Worm (Caenorhabditis elegans) whole organism, L1 larva: ENCODE results near the gene F38A1.13.

Source experiments
- C34B4.2 ChIP-seq: sonication (generic microtip); optimal IDR thresholded peaks from 2 replicates; lab custom pipeline; 2017; ENCODE audit warnings: mild to moderate bottlenecking, missing genetic modification characterization, missing compliant biosample characterization
- F16B12.6 ChIP-seq: fragments of 150-350 bp; optimal IDR thresholded peaks from 2 replicates; lab custom pipeline; 2014; ENCODE audit warnings: missing biosample characterization, missing genetic modification characterization
- Y116A8C.19 ChIP-seq: sonication (generic microtip); optimal IDR thresholded peaks from 2 replicates; lab custom pipeline; 2016; ENCODE audit warnings: missing compliant biosample characterization, missing genetic modification characterization, borderline replicate concordance
- blmp-1 ChIP-seq: fragments of 150-350 bp; optimal IDR thresholded peaks from 2 replicates; lab custom pipeline; 2014; ENCODE audit warnings: missing biosample characterization, missing genetic modification characterization
- ceh-63 ChIP-seq: fragments of 200-800 bp; sonication (Bioruptor generic); optimal IDR thresholded peaks from 2 replicates; lab custom pipeline; 2018; ENCODE audit warnings: mild to moderate bottlenecking, missing genetic modification characterization, missing compliant biosample characterization
- ceh-8 ChIP-seq: fragments of 200-800 bp; sonication (Bioruptor generic); optimal IDR thresholded peaks from 2 replicates; lab custom pipeline; 2018; ENCODE audit warnings: mild to moderate bottlenecking, missing genetic modification characterization, moderate library complexity, missing compliant biosample characterization
- ceh-82 ChIP-seq, 3 experiments: fragments of 150-350 bp in 1 of 3; sonication (generic microtip) in 2 of 3; optimal IDR thresholded peaks; 2 replicates each; lab custom pipeline; 2014 to 2017; ENCODE audit warnings: missing biosample characterization in 3 of 3, missing genetic modification characterization in 3 of 3
- dpl-1 ChIP-seq, 3 experiments: fragments of 150-350 bp in 2 of 3; sonication (generic microtip) in 1 of 3; optimal IDR thresholded peaks; 2 replicates each; lab custom pipeline; 2014 to 2017; ENCODE audit warnings: missing biosample characterization in 3 of 3, missing genetic modification characterization in 3 of 3, missing genetic modification reagents in 3 of 3
- dsc-1 ChIP-seq: sonication (generic microtip); optimal IDR thresholded peaks from 2 replicates; lab custom pipeline; 2016; ENCODE audit warnings: mild to moderate bottlenecking, missing genetic modification characterization, missing compliant biosample characterization
- efl-1 ChIP-seq, 4 experiments: fragments of 150-350 bp; optimal IDR thresholded peaks in 3 of 4; peaks in 1 of 4; 1 replicate in 1 of 4; 2 replicates in 3 of 4; lab custom pipeline; 2014; ENCODE audit warnings: missing biosample characterization in 2 of 4, missing genetic modification characterization in 2 of 4, missing genetic modification reagents in 2 of 4
- elt-2 ChIP-seq: sonication (generic microtip); optimal IDR thresholded peaks from 2 replicates; lab custom pipeline; 2016; ENCODE audit warnings: missing genetic modification characterization, mild to moderate bottlenecking, inconsistent platforms, missing compliant biosample characterization, missing genetic modification reagents
- ets-5 ChIP-seq: fragments of 200-800 bp; sonication (Bioruptor generic); IDR thresholded peaks from 2 replicates; pipeline ENCODE4 v1.3.6; 2022; ENCODE audit warnings: missing genetic modification characterization, missing compliant biosample characterization
- fkh-8 ChIP-seq: sonication (generic microtip); optimal IDR thresholded peaks from 2 replicates; lab custom pipeline; 2016; ENCODE audit warnings: mild to moderate bottlenecking, missing genetic modification characterization, missing compliant biosample characterization
- hlh-4 ChIP-seq: sonication (generic microtip); optimal IDR thresholded peaks from 2 replicates; lab custom pipeline; 2016; ENCODE audit warnings: mild to moderate bottlenecking, missing genetic modification characterization, missing compliant biosample characterization
- irx-1 ChIP-seq: sonication (generic microtip); optimal IDR thresholded peaks from 2 replicates; lab custom pipeline; 2016; ENCODE audit warnings: missing genetic modification characterization, missing compliant biosample characterization
- isw-1 ChIP-seq: fragments of 200-800 bp; sonication (Bioruptor generic); IDR thresholded peaks from 2 replicates; pipeline ENCODE4 v1.3.6; 2022; ENCODE audit warnings: missing genetic modification characterization, missing compliant biosample characterization
- lin-35 ChIP-seq, 2 experiments: fragments of 150-350 bp; optimal IDR thresholded peaks; 2 replicates each; lab custom pipeline; 2014; ENCODE audit warnings: missing biosample characterization in 2 of 2, missing genetic modification characterization in 2 of 2, missing genetic modification reagents in 2 of 2
- mdl-1 ChIP-seq, 2 experiments: fragments of 150-350 bp; optimal IDR thresholded peaks; 2 replicates each; lab custom pipeline; 2014 to 2017; ENCODE audit warnings: missing biosample characterization in 2 of 2, missing genetic modification characterization in 2 of 2, inconsistent platforms in 1 of 2
- nhr-19 ChIP-seq: fragments of 200-800 bp; sonication (Bioruptor generic); conservative IDR thresholded peaks from 2 replicates; pipeline ENCODE4 v1.3.6; 2022; ENCODE audit warnings: missing genetic modification characterization, missing compliant biosample characterization
- nhr-20 ChIP-seq: sonication (generic microtip); optimal IDR thresholded peaks from 2 replicates; lab custom pipeline; 2016; ENCODE audit warnings: mild to moderate bottlenecking, missing genetic modification characterization, missing compliant biosample characterization
- nhr-47 ChIP-seq: sonication (generic microtip); optimal IDR thresholded peaks from 2 replicates; lab custom pipeline; 2016; ENCODE audit warnings: mild to moderate bottlenecking, missing genetic modification characterization, moderate library complexity, missing compliant biosample characterization
- nhr-84 ChIP-seq: sonication (generic microtip); optimal IDR thresholded peaks from 2 replicates; lab custom pipeline; 2017; ENCODE audit warnings: missing biosample characterization, missing genetic modification characterization
- pag-3 ChIP-seq: sonication (generic microtip); optimal IDR thresholded peaks from 2 replicates; lab custom pipeline; 2017; ENCODE audit warnings: missing genetic modification characterization, mild to moderate bottlenecking, missing compliant biosample characterization, antibody characterized with exemption, borderline replicate concordance; ENCODE audit not compliant: insufficient read depth
- pax-3 ChIP-seq: fragments of 200-800 bp; sonication (Bioruptor generic); optimal IDR thresholded peaks from 2 replicates; lab custom pipeline; 2018; ENCODE audit warnings: mild to moderate bottlenecking, missing genetic modification characterization, moderate library complexity, missing compliant biosample characterization
- snu-23 ChIP-seq: sonication (generic microtip); optimal IDR thresholded peaks from 2 replicates; lab custom pipeline; 2016; ENCODE audit warnings: missing genetic modification characterization, missing compliant biosample characterization
- sox-4 ChIP-seq: sonication (generic microtip); optimal IDR thresholded peaks from 2 replicates; lab custom pipeline; 2016; ENCODE audit warnings: missing genetic modification characterization, missing compliant biosample characterization
- tlp-1 ChIP-seq: fragments of 150-350 bp; optimal IDR thresholded peaks from 2 replicates; lab custom pipeline; 2014; ENCODE audit warnings: missing biosample characterization, missing genetic modification characterization
- unc-62 ChIP-seq: fragments of 150-350 bp; optimal IDR thresholded peaks from 2 replicates; lab custom pipeline; 2014; ENCODE audit warnings: missing biosample characterization, missing genetic modification reagents, missing genetic modification characterization
- xbp-1 ChIP-seq: sonication (generic microtip); optimal IDR thresholded peaks from 2 replicates; lab custom pipeline; 2016; ENCODE audit warnings: missing genetic modification characterization, missing compliant biosample characterization
- zag-1 ChIP-seq: fragments of 150-350 bp; optimal IDR thresholded peaks from 2 replicates; lab custom pipeline; 2014; ENCODE audit warnings: missing biosample characterization, missing genetic modification characterization
- ztf-4 ChIP-seq: fragments of 150-350 bp; optimal IDR thresholded peaks from 2 replicates; lab custom pipeline; 2014; ENCODE audit warnings: missing biosample characterization, missing genetic modification characterization

F38A1.13 gene

ce11 chrIV:1228675-1229130 lies 36.3 kb upstream of the F38A1.13 start, which contains the start of gene W09G12.7:
Gene W09G12.7 (plus strand): TSS chrIV:1229080.
- TF ChIP-seq hlh-4 (tag; lab: Kevin White, UChicago) (no peak), ztf-4 (tag; lab: Kevin White, UChicago) (no peak), zag-1 (tag; lab: Kevin White, UChicago) (no peak), irx-1 (tag; lab: Kevin White, UChicago) (no peak), ets-5 (GFP tag; lab: Robert Waterston, UW) (no peak), nhr-20 (tag; lab: Kevin White, UChicago) (peak; percentile 29), ceh-82 (tag; optimal IDR thresholded peaks at IDR 0.05; lab: Kevin White, UChicago) (no peak), pax-3 (tag; lab: Kevin White, UChicago) (no peak), elt-2 (peak; percentile 91), sox-4 (tag; lab: Kevin White, UChicago) (no peak), mdl-1 (tag; optimal IDR thresholded peaks at IDR 0.05; lab: Kevin White, UChicago) (no peak), nhr-47 (tag; lab: Kevin White, UChicago) (no peak), unc-62 (GFP tag; lab: Kevin White, UChicago) (no peak), xbp-1 (tag; lab: Kevin White, UChicago) (no peak), efl-1 (optimal IDR thresholded peaks at IDR 0.05; lab: Kevin White, UChicago) (no peak), efl-1 (GFP tag; optimal IDR thresholded peaks at IDR 0.05 in 1 of 2; lab: Kevin White, UChicago) (peak in 1 of 2 experiments; percentile 7), tlp-1 (tag; lab: Kevin White, UChicago) (no peak), lin-35 (GFP tag; optimal IDR thresholded peaks at IDR 0.05; lab: Kevin White, UChicago) (no peak), dpl-1 (GFP tag; optimal IDR thresholded peaks at IDR 0.05; lab: Kevin White, UChicago) (no peak)

DNA sequence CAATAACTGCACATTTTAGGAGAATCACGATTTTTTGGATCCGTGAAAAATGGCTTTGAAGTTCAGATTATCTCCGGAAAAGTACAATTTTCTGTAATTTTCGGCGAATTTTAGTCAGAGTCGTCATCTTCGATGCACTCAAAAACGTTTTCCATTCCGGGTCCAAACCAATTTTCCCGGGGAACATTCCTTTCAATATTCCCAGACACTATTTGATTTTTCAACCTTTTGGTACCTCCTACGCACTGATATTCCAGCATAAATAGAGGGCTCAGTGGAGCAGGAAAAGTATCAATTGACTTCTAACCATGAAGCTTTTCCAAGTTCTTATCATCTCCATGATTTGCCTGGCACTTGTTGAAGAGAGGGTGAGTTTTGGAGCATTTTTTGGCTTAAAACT lies 33.4 kb upstream of the F38A1.13 start, which contains the start of gene W09G12.6:
Gene W09G12.6, plus strand, starts transcription at position 301 of the 400 bp plus-strand sequence.
- TF ChIP-seq tlp-1 (tag; lab: Kevin White, UChicago) (no peak), mdl-1 (tag; optimal IDR thresholded peaks at IDR 0.05; lab: Kevin White, UChicago) (no peak), pag-3 (tag; lab: Kevin White, UChicago) (no peak), dsc-1 (tag; lab: Kevin White, UChicago) (no peak), Y116A8C.19 (tag; lab: Kevin White, UChicago) (no peak), elt-2 (no peak), sox-4 (tag; lab: Kevin White, UChicago) (no peak)

DNA sequence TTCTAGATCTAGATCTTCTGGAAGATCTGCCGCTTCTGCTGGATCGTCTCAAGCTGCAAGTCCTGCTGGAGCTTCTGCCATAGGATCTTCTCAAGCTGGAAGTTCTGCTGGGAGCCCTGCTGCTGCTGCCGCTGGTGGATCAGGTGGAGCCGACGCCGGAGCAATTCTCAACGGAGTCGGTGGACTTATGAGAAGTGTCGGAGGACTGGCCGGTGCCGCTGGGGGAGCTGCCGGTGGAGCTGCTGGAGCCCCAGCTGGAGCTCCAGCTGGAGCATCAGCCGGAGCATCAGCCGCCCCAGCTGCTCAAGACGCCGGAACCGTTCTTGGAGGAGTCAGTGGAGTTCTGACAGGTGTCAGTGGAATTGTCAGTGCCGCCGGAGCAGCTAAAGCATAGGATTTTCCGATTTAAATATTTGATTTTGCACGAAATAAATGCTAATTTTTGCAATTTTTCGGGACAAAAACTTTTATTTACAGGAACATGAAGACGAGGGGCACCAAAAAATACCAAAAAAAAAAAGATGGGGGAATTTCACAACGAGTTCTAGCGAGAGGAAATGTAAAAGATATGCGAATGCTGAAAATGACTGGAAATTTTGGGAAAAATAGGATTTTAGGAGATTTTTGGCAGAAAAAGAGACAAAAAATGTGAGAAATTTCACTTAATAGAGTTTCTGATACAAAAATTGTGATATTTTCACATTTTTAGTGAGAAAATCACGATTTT lies 32.4 kb upstream of the F38A1.13 start:
- TF ChIP-seq snu-23 (GFP tag; lab: Kevin White, UChicago) (no peak), C34B4.2 (tag; lab: Kevin White, UChicago) (no peak), ceh-8 (GFP tag; lab: Kevin White, UChicago) (peak; percentile 74), isw-1 (GFP tag; lab: Robert Waterston, UW) (no peak), F16B12.6 (tag; lab: Kevin White, UChicago) (no peak), nhr-19 (no peak), ceh-63 (GFP tag; lab: Kevin White, UChicago) (no peak), fkh-8 (tag; lab: Kevin White, UChicago) (no peak)

- TF ChIP-seq nhr-19 (no peak), tlp-1 (tag; lab: Kevin White, UChicago) (no peak), nhr-84 (tag; lab: Kevin White, UChicago) (no peak), pag-3 (tag; lab: Kevin White, UChicago) (no peak), efl-1 (optimal IDR thresholded peaks at IDR 0.05; lab: Kevin White, UChicago) (no peak), efl-1 (GFP tag; optimal IDR thresholded peaks at IDR 0.05 in 1 of 2; lab: Kevin White, UChicago) (peak in 1 of 2 experiments; percentile 22), blmp-1 (tag; lab: Kevin White, UChicago) (no peak)
These were observed 30.2 kb upstream of the F38A1.13 start for ce11 chrIV:1234780-1235179.
